Worm (Caenorhabditis elegans) whole organism, early embryonic: ENCODE measurements around the gene Y62E10A.3.

Source experiments
- B0310.2 ChIP-seq: sonication (generic microtip); optimal IDR thresholded peaks from 2 replicates; lab custom pipeline; 2016; ENCODE audit warnings: mild to moderate bottlenecking, missing genetic modification characterization, missing compliant biosample characterization
- F13C5.2 ChIP-seq: sonication (generic microtip); optimal IDR thresholded peaks from 2 replicates; lab custom pipeline; 2017; ENCODE audit warnings: mild to moderate bottlenecking, missing genetic modification characterization, inconsistent platforms, missing compliant biosample characterization
- aly-1 ChIP-seq: sonication (generic microtip); optimal IDR thresholded peaks from 2 replicates; lab custom pipeline; 2016; ENCODE audit warnings: missing genetic modification characterization, missing compliant biosample characterization
- ama-1 ChIP-seq: fragments of 150-350 bp; optimal IDR thresholded peaks from 2 replicates; lab custom pipeline; 2014
- ceh-13 ChIP-seq: fragments of 200-800 bp; sonication (Bioruptor generic); optimal IDR thresholded peaks from 2 replicates; lab custom pipeline; 2018; ENCODE audit warnings: mild to moderate bottlenecking, missing genetic modification characterization, missing compliant biosample characterization
- ets-7 ChIP-seq: sonication (generic microtip); optimal IDR thresholded peaks from 2 replicates; lab custom pipeline; 2016; ENCODE audit warnings: missing genotype, missing genetic modification characterization, missing compliant biosample characterization
- flt-1 ChIP-seq: fragments of 200-800 bp; sonication (Bioruptor generic); IDR thresholded peaks from 2 replicates; pipeline ENCODE4 v1.3.6; 2022; ENCODE audit warnings: missing genetic modification characterization, missing compliant biosample characterization
- hmbx-1 ChIP-seq: sonication (generic microtip); optimal IDR thresholded peaks from 2 replicates; lab custom pipeline; 2016; ENCODE audit warnings: mild to moderate bottlenecking, missing genetic modification characterization, missing compliant biosample characterization
- hnd-1 ChIP-seq: sonication (generic microtip); optimal IDR thresholded peaks from 2 replicates; lab custom pipeline; 2016; ENCODE audit warnings: missing genetic modification characterization, missing compliant biosample characterization
- pes-1 ChIP-seq: fragments of 200-800 bp; sonication (Bioruptor generic); IDR thresholded peaks from 2 replicates; pipeline ENCODE4 v1.3.6; 2022; ENCODE audit warnings: missing genetic modification reagents, missing genetic modification characterization, missing compliant biosample characterization
- scrt-1 ChIP-seq: fragments of 200-800 bp; sonication (Bioruptor generic); IDR thresholded peaks from 2 replicates; pipeline ENCODE4 v1.3.6; 2022; ENCODE audit warnings: missing genetic modification characterization, missing compliant biosample characterization
- sea-1 ChIP-seq: fragments of 200-800 bp; sonication (Bioruptor generic); conservative IDR thresholded peaks from 2 replicates; pipeline ENCODE4 v1.3.6; 2022; ENCODE audit warnings: missing genetic modification characterization, missing compliant biosample characterization
- tbx-11 ChIP-seq: fragments of 200-800 bp; sonication (Bioruptor generic); IDR thresholded peaks from 2 replicates; pipeline ENCODE4 v1.3.6; 2022; ENCODE audit warnings: missing genetic modification characterization, missing compliant biosample characterization

DNA sequence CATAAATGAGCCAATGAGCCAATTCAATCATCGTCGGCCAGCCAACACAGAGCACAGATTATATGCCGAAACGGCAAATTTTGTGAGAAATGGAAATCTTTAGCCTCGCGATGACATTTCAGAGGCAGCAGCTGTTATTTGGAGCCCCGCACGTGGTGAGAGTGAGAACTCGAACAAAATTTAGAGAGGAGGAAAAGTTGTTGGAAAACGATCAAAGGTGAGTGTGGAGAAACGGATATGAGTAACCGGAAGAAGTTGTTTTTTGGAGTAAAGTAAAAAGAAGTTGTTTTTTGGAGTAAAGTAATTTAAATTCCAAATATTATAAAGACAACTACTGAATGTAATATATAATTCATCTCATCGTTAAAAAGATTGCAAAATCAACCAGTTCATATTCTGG, 38.7 kb upstream of the Y62E10A.3 start, which contains the start of gene Y62E10A.13:
- no peak for TF ChIP-seq hnd-1
- no peak for TF ChIP-seq tbx-11
- TF ChIP-seq scrt-1 (GFP tag; lab: Robert Waterston, UW), result no peak
- TF ChIP-seq ets-7, result no peak
- TF ChIP-seq ama-1 (lab: Kevin White, UChicago), result no peak
- no peak for TF ChIP-seq aly-1 (tag; lab: Kevin White, UChicago)
- TF ChIP-seq hmbx-1 (tag; lab: Kevin White, UChicago), result no peak
- TF ChIP-seq flt-1 (GFP tag; lab: Robert Waterston, UW), result no peak
- TF ChIP-seq B0310.2, result no peak
- TF ChIP-seq sea-1 (GFP tag; lab: Robert Waterston, UW), result no peak
- TF ChIP-seq ceh-13, result no peak
- TF ChIP-seq F13C5.2, result no peak
- TF ChIP-seq pes-1 (GFP tag; lab: Robert Waterston, UW), result no peak
